Worm (Caenorhabditis elegans) whole organism, young adult: Measurements from ENCODE around the gene pyc-1.

Source experiments
- T07F8.4 ChIP-seq: sonication (generic microtip); optimal IDR thresholded peaks from 2 replicates; lab custom pipeline; 2016; ENCODE audit warnings: mild to moderate bottlenecking, missing genetic modification characterization, moderate library complexity, missing compliant biosample characterization
- Y67H2A.10 ChIP-seq: fragments of 200-800 bp; sonication (Bioruptor generic); conservative IDR thresholded peaks from 2 replicates; pipeline ENCODE4 v1.3.6; 2022; ENCODE audit warnings: missing genetic modification reagents, missing genetic modification characterization, missing compliant biosample characterization
- Y79H2A.3 ChIP-seq: fragments of 200-800 bp; sonication (Bioruptor generic); conservative IDR thresholded peaks from 2 replicates; pipeline ENCODE4 v1.3.6; 2022; ENCODE audit warnings: missing genetic modification reagents, missing genetic modification characterization, missing compliant biosample characterization
- ccch-3 ChIP-seq: fragments of 200-800 bp; sonication (Bioruptor generic); optimal IDR thresholded peaks from 2 replicates; lab custom pipeline; 2018; ENCODE audit warnings: mild to moderate bottlenecking, missing genetic modification characterization, missing compliant biosample characterization
- cebp-2 ChIP-seq: fragments of 200-800 bp; sonication (Bioruptor generic); IDR thresholded peaks from 2 replicates; pipeline ENCODE4 v1.3.6; 2022; ENCODE audit warnings: missing genetic modification characterization, missing compliant biosample characterization
- egl-18 ChIP-seq: fragments of 200-800 bp; sonication (Bioruptor generic); IDR thresholded peaks from 2 replicates; pipeline ENCODE4 v1.3.6; 2022; ENCODE audit warnings: missing genetic modification reagents, missing genetic modification characterization, missing compliant biosample characterization
- ekl-4 ChIP-seq: fragments of 200-800 bp; sonication (Bioruptor generic); IDR thresholded peaks from 2 replicates; pipeline ENCODE4 v1.3.6; 2022; ENCODE audit warnings: missing genetic modification reagents, missing genetic modification characterization, missing compliant biosample characterization
- nhr-120 ChIP-seq: fragments of 200-800 bp; sonication (Bioruptor generic); IDR thresholded peaks from 2 replicates; pipeline ENCODE4 v1.3.6; 2022; ENCODE audit warnings: missing genetic modification characterization, missing compliant biosample characterization
- pha-4 ChIP-seq: fragments of 150-350 bp; sonication (generic microtip); optimal IDR thresholded peaks from 2 replicates; lab custom pipeline; 2014; ENCODE audit warnings: missing biosample characterization, missing genetic modification reagents, missing genetic modification characterization
- rec-8 ChIP-seq, 2 experiments: sonication (generic microtip); optimal IDR thresholded peaks; 2 replicates each; lab custom pipeline; 2016; ENCODE audit warnings: mild to moderate bottlenecking in 2 of 2, missing genetic modification characterization in 2 of 2, missing genetic modification reagents in 2 of 2, missing genotype in 2 of 2, missing biosample characterization in 1 of 2, missing compliant biosample characterization in 1 of 2, moderate library complexity in 1 of 2
- repo-1 ChIP-seq: sonication (generic microtip); optimal IDR thresholded peaks from 2 replicates; lab custom pipeline; 2017; ENCODE audit warnings: mild to moderate bottlenecking, missing genetic modification characterization, missing compliant biosample characterization
- tbx-9 ChIP-seq: sonication (generic microtip); optimal IDR thresholded peaks from 2 replicates; lab custom pipeline; 2016; ENCODE audit warnings: borderline replicate concordance, missing genetic modification characterization, inconsistent platforms, missing compliant biosample characterization
- unc-62 ChIP-seq: fragments of 150-350 bp; optimal IDR thresholded peaks from 2 replicates; lab custom pipeline; 2014; ENCODE audit warnings: missing biosample characterization, missing genetic modification reagents, missing genetic modification characterization

- no peak for TF ChIP-seq cebp-2 (GFP tag; lab: Robert Waterston, UW)
- TF ChIP-seq repo-1 (tag; lab: Kevin White, UChicago): no peak
- TF ChIP-seq Y79H2A.3 (GFP tag; lab: Robert Waterston, UW): no peak
- TF ChIP-seq rec-8 (tag; optimal IDR thresholded peaks at IDR 0.05; lab: Kevin White, UChicago): no peak
- TF ChIP-seq Y67H2A.10 (GFP tag; lab: Robert Waterston, UW): no peak
- no peak for TF ChIP-seq unc-62 (GFP tag; lab: Kevin White, UChicago)
- TF ChIP-seq ekl-4: no peak
- no peak for TF ChIP-seq ccch-3 (GFP tag; lab: Kevin White, UChicago)
- TF ChIP-seq egl-18 (GFP tag; lab: Robert Waterston, UW): no peak
- no peak for TF ChIP-seq nhr-120 (GFP tag; lab: Robert Waterston, UW)
- TF ChIP-seq T07F8.4 (tag; lab: Kevin White, UChicago): no peak
- TF ChIP-seq pha-4 (tag; lab: Kevin White, UChicago): no peak
- TF ChIP-seq tbx-9 (tag; lab: Kevin White, UChicago): no peak
Measured at ce11 chrV:11773420-11773819, 48.9 kb downstream of the pyc-1 start, which contains the start of gene bus-18.
